Worm (Caenorhabditis elegans) whole organism, L3 larva: ENCODE results near the gene frpr-6.

Experiments
- ZK546.5 ChIP-seq: sonication (generic microtip); optimal IDR thresholded peaks from 2 replicates; lab custom pipeline; 2017; ENCODE audit warnings: missing biosample characterization, missing genetic modification characterization
- aly-2 ChIP-seq: fragments of 150-350 bp; optimal IDR thresholded peaks from 2 replicates; lab custom pipeline; 2014; ENCODE audit warnings: missing biosample characterization, missing genetic modification characterization
- ceh-16 ChIP-seq: sonication (generic microtip); optimal IDR thresholded peaks from 2 replicates; lab custom pipeline; 2017; ENCODE audit warnings: missing biosample characterization, missing genetic modification characterization
- ceh-9 ChIP-seq: sonication (generic microtip); optimal IDR thresholded peaks from 2 replicates; lab custom pipeline; 2018; ENCODE audit warnings: missing biosample characterization, missing genetic modification characterization
- daf-12 ChIP-seq: fragments of 150-350 bp; optimal IDR thresholded peaks from 2 replicates; lab custom pipeline; 2014; ENCODE audit warnings: missing biosample characterization, missing genetic modification reagents, missing genetic modification characterization
- egl-27 ChIP-seq: sonication (generic microtip); optimal IDR thresholded peaks from 4 replicates; lab custom pipeline; 2017; ENCODE audit warnings: missing biosample characterization, missing genetic modification reagents, missing genetic modification characterization
- elt-1 ChIP-seq: fragments of 150-350 bp; optimal IDR thresholded peaks from 2 replicates; lab custom pipeline; 2014; ENCODE audit warnings: missing biosample characterization, missing genetic modification characterization
- elt-2 ChIP-seq: sonication (generic microtip); optimal IDR thresholded peaks from 2 replicates; lab custom pipeline; 2016; ENCODE audit warnings: missing genetic modification reagents, mild to moderate bottlenecking, missing genetic modification characterization, missing compliant biosample characterization
- eor-1 ChIP-seq, 2 experiments: fragments of 150-350 bp; optimal IDR thresholded peaks; 2 replicates each; lab custom pipeline; 2014 to 2018; ENCODE audit warnings: missing biosample characterization in 2 of 2, missing genetic modification characterization in 2 of 2
- fkh-10 ChIP-seq: sonication (generic microtip); optimal IDR thresholded peaks from 2 replicates; lab custom pipeline; 2017; ENCODE audit warnings: missing biosample characterization, missing genetic modification reagents, missing genetic modification characterization
- jun-1 ChIP-seq: fragments of 150-350 bp; optimal IDR thresholded peaks from 2 replicates; lab custom pipeline; 2014; ENCODE audit warnings: missing biosample characterization, missing genetic modification reagents, missing genetic modification characterization
- lin-15B ChIP-seq: fragments of 150-350 bp; optimal IDR thresholded peaks from 2 replicates; lab custom pipeline; 2014; ENCODE audit warnings: missing biosample characterization, missing genetic modification characterization
- lin-39 ChIP-seq: fragments of 150-350 bp; optimal IDR thresholded peaks from 2 replicates; lab custom pipeline; 2018; ENCODE audit warnings: missing biosample characterization, missing genetic modification reagents, missing genetic modification characterization
- lsy-12 ChIP-seq: sonication (generic microtip); optimal IDR thresholded peaks from 2 replicates; lab custom pipeline; 2016; ENCODE audit warnings: mild to moderate bottlenecking, missing genetic modification characterization, missing compliant biosample characterization
- mdl-1 ChIP-seq: fragments of 150-350 bp; optimal IDR thresholded peaks from 2 replicates; lab custom pipeline; 2014; ENCODE audit warnings: missing biosample characterization, missing genetic modification characterization
- mml-1 ChIP-seq: fragments of 150-350 bp; sonication (generic microtip); optimal IDR thresholded peaks from 3 replicates; lab custom pipeline; 2014; ENCODE audit warnings: missing biosample characterization, missing genetic modification characterization
- nfya-1 ChIP-seq: sonication (generic microtip); optimal IDR thresholded peaks from 2 replicates; lab custom pipeline; 2017; ENCODE audit warnings: missing genetic modification characterization, mild to moderate bottlenecking, missing compliant biosample characterization, antibody characterized with exemption, moderate library complexity; ENCODE audit not compliant: insufficient read depth
- nhr-11 ChIP-seq: fragments of 150-350 bp; optimal IDR thresholded peaks from 2 replicates; lab custom pipeline; 2014; ENCODE audit warnings: missing biosample characterization, missing genetic modification characterization
- nhr-12 ChIP-seq: fragments of 150-350 bp; optimal IDR thresholded peaks from 2 replicates; lab custom pipeline; 2014; ENCODE audit warnings: missing biosample characterization, missing genetic modification characterization
- nhr-23 ChIP-seq: fragments of 150-350 bp; optimal IDR thresholded peaks from 2 replicates; lab custom pipeline; 2014; ENCODE audit warnings: missing biosample characterization, missing genetic modification reagents, missing genetic modification characterization
- nhr-237 ChIP-seq: fragments of 150-350 bp; optimal IDR thresholded peaks from 2 replicates; lab custom pipeline; 2014; ENCODE audit warnings: missing biosample characterization, missing genetic modification characterization
- nhr-28 ChIP-seq: fragments of 150-350 bp; optimal IDR thresholded peaks from 2 replicates; lab custom pipeline; 2014; ENCODE audit warnings: missing biosample characterization, missing genetic modification characterization
- nhr-43 ChIP-seq: sonication (generic microtip); optimal IDR thresholded peaks from 2 replicates; lab custom pipeline; 2016; ENCODE audit warnings: mild to moderate bottlenecking, missing genetic modification characterization, missing compliant biosample characterization; ENCODE audit not compliant: poor library complexity, severe bottlenecking
- nhr-67 ChIP-seq: fragments of 150-350 bp; optimal IDR thresholded peaks from 2 replicates; lab custom pipeline; 2014; ENCODE audit warnings: missing biosample characterization, missing genetic modification characterization
- nhr-76 ChIP-seq: fragments of 150-350 bp; sonication (generic microtip); optimal IDR thresholded peaks from 5 replicates; lab custom pipeline; 2014; ENCODE audit warnings: missing biosample characterization, missing genetic modification characterization
- nhr-77 ChIP-seq: fragments of 150-350 bp; optimal IDR thresholded peaks from 2 replicates; lab custom pipeline; 2014; ENCODE audit warnings: missing biosample characterization, missing genetic modification characterization
- pqm-1 ChIP-seq: fragments of 150-350 bp; optimal IDR thresholded peaks from 2 replicates; lab custom pipeline; 2017; ENCODE audit warnings: missing biosample characterization, missing genetic modification characterization, inconsistent platforms
- sea-2 ChIP-seq: fragments of 150-350 bp; sonication (generic microtip); optimal IDR thresholded peaks from 4 replicates; lab custom pipeline; 2014; ENCODE audit warnings: missing biosample characterization, missing genetic modification reagents, missing genetic modification characterization
- skn-1 ChIP-seq: fragments of 150-350 bp; optimal IDR thresholded peaks from 2 replicates; lab custom pipeline; 2014; ENCODE audit warnings: missing biosample characterization, missing genetic modification characterization
- snpc-4 ChIP-seq: fragments of 150-350 bp; optimal IDR thresholded peaks from 2 replicates; lab custom pipeline; 2014; ENCODE audit warnings: missing biosample characterization, missing genetic modification characterization
- tbx-2 ChIP-seq: sonication (generic microtip); optimal IDR thresholded peaks from 2 replicates; lab custom pipeline; 2016; ENCODE audit warnings: mild to moderate bottlenecking, missing genetic modification characterization, missing compliant biosample characterization
- unc-39 ChIP-seq: sonication (generic microtip); optimal IDR thresholded peaks from 4 replicates; lab custom pipeline; 2017; ENCODE audit warnings: missing biosample characterization, missing genetic modification characterization
- unc-62 ChIP-seq: fragments of 150-350 bp; sonication (generic microtip); optimal IDR thresholded peaks from 4 replicates; lab custom pipeline; 2014; ENCODE audit warnings: missing biosample characterization, missing genetic modification reagents, missing genetic modification characterization
- zag-1 ChIP-seq: fragments of 150-350 bp; optimal IDR thresholded peaks from 2 replicates; lab custom pipeline; 2014; ENCODE audit warnings: missing biosample characterization, missing genetic modification characterization
- ztf-11 ChIP-seq: fragments of 150-350 bp; optimal IDR thresholded peaks from 2 replicates; lab custom pipeline; 2014; ENCODE audit warnings: missing biosample characterization, missing genetic modification characterization
- ztf-4 ChIP-seq: fragments of 150-350 bp; optimal IDR thresholded peaks from 2 replicates; lab custom pipeline; 2014; ENCODE audit warnings: missing biosample characterization, missing genetic modification characterization

frpr-6 gene

DNA sequence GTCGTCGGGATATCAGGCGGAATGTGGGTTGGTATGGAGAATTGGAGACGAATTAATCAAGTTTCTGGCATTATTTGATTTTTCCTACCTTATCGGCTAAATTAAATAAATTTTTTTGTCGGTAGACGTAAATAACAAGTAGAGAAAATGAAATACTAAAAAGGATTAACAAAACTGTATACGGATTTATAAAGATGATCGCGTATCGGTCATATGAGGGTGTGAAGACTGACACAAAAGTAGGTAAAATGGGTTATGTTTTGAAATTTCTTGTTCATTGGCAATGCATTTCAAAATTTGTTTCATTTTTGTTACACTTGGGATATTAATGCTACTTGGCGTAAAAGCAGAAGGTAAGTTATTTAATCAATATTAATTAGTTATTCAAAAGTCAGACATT is 41.5 kb downstream of the frpr-6 start, which contains the start of the genes C25E10.16 and C25E10.13:
Gene C25E10.16, minus strand, starts transcription at position 101 of the 400 bp plus-strand sequence.
Gene C25E10.13, plus strand, starts transcription at position 256 of the 400 bp plus-strand sequence.
- TF ChIP-seq elt-2 (tag; lab: Kevin White, UChicago) (no peak), ZK546.5 (no peak), mml-1 (tag; lab: Kevin White, UChicago) (no peak), ztf-4 (tag; lab: Kevin White, UChicago) (no peak), ceh-9 (no peak), pqm-1 (tag; lab: Kevin White, UChicago) (no peak), skn-1 (tag; lab: Kevin White, UChicago) (no peak), nhr-11 (tag; lab: Kevin White, UChicago) (no peak), jun-1 (tag; lab: Kevin White, UChicago) (no peak), snpc-4 (tag; lab: Kevin White, UChicago) (no peak), lin-15B (tag; lab: Kevin White, UChicago) (no peak)
- TF ChIP-seq, all 47 proteins: peak for 0

DNA sequence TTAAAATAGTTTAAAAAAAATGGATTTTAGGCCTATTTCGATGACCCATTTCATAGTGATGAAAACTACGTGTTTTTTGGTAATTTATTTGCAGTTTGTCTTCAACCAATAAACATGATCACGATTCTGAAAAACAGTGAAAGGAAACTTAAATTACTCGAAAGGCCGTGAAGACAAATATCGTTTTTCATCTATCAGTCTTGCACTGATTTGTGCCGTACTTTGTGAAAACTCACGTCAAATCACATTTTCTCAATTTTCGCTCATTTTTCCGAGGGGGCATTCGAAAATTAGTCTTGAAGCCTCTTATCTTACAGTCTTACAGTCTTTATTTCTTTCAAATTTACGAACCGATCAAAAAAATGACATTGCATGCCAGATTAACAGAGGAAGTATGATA is 42.3 kb downstream of the frpr-6 start, which contains the start of gene C25E10.11:
Gene C25E10.11, minus strand, starts transcription at position 101 of the 400 bp plus-strand sequence.
- TF ChIP-seq nhr-23 (tag; lab: Kevin White, UChicago): no peak
- no peak for TF ChIP-seq aly-2
- TF ChIP-seq unc-39 (tag; lab: Kevin White, UChicago): no peak
- TF ChIP-seq nfya-1: no peak
- TF ChIP-seq nhr-43 (tag; lab: Kevin White, UChicago): no peak
- no peak for TF ChIP-seq ztf-11 (tag; lab: Kevin White, UChicago)
- TF ChIP-seq zag-1 (tag; lab: Kevin White, UChicago): no peak
- no peak for TF ChIP-seq nhr-77
- TF ChIP-seq mdl-1: no peak
- TF ChIP-seq daf-12 (tag; lab: Kevin White, UChicago): no peak
- TF ChIP-seq mml-1 (tag; lab: Kevin White, UChicago): no peak
- no peak for TF ChIP-seq nhr-67 (tag; lab: Kevin White, UChicago)
- TF ChIP-seq ztf-4 (tag; lab: Kevin White, UChicago): no peak
- TF ChIP-seq ZK546.5: no peak
- TF ChIP-seq lin-39: no peak
- TF ChIP-seq tbx-2 (tag; lab: Kevin White, UChicago): no peak
- TF ChIP-seq ceh-16 (tag; lab: Kevin White, UChicago): no peak

DNA sequence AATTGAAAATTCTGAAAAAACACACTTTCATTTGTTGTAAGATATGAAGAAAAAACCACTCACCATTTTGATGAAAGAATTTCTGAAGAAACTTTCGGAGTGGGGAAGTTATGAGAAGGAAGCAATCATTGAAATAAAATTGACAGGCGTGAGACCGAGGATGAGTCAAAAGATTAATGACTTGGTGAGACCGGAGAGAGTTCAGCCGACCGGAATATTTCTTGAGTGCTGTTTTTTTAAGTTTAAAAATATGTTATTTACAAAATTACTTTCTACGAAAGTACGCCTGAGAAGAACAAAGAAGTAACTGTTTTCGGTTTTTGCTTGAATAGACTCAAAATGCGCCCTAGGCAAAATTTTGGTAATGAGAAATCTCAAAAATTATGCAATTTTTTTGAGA is 44.7 kb downstream of the frpr-6 start, which contains the start of gene C25E10.10:
Gene C25E10.10, minus strand, starts transcription at position 101 of the 400 bp plus-strand sequence.
- no peak for TF ChIP-seq unc-62 (GFP tag; lab: Kevin White, UChicago)
- TF ChIP-seq eor-1 (tag; optimal IDR thresholded peaks at IDR 0.05; lab: Kevin White, UChicago): no peak
- no peak for TF ChIP-seq egl-27 (tag; lab: Kevin White, UChicago)
- no peak for TF ChIP-seq fkh-10 (GFP tag; lab: Kevin White, UChicago)
- TF ChIP-seq elt-2 (tag; lab: Kevin White, UChicago): no peak
- no peak for TF ChIP-seq mdl-1
- no peak for TF ChIP-seq nhr-77
- no peak for TF ChIP-seq nhr-12 (tag; lab: Kevin White, UChicago)
- no peak for TF ChIP-seq nhr-43 (tag; lab: Kevin White, UChicago)
- no peak for TF ChIP-seq ztf-4 (tag; lab: Kevin White, UChicago)
- TF ChIP-seq nhr-28: no peak
- TF ChIP-seq nhr-76: no peak
- TF ChIP-seq sea-2 (GFP tag; lab: Kevin White, UChicago): no peak
- TF ChIP-seq nhr-11 (tag; lab: Kevin White, UChicago): no peak
- TF ChIP-seq, all 47 proteins: peak for 0

DNA sequence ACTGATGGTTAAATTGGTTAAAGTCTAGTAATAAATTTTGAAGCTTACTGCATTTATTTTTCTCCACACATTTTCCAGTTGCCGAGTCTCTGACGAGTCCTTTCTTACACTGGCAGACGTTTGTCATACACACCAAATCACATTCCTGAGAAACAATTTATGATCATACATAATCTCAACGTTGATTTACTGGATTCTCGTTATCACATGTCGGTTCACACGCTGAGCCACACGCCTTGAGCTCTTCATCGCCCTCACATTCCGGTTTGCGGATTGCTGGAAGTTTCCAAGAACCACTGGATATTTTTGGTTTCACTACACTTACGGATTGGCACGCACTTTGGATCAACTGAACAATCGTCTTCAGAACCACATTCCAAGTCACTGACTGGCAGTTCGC is 45.3 kb downstream of the frpr-6 start:
- TF ChIP-seq ceh-16 (tag; lab: Kevin White, UChicago) (no peak), nhr-11 (tag; lab: Kevin White, UChicago) (peak; percentile 47), elt-1 (tag; lab: Kevin White, UChicago) (no peak)

DNA sequence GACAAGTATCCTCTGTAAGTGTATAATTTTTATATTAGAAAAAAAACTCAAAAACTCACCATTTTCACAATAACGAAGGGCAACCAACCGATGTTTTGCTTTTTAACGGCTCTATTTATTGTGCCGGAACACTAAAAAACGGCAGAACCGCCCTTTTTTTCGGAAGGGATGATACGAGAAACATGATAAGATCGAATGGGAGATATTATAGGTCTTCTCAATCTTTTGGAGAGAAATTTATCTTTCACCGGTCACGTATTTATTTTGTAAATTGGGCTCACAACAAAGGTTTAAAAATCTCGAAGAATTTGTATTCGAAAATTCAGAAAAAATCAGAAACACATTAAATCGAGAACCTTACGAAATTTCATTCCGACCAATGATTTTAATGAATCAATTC is 46.2 kb downstream of the frpr-6 start, which contains the start of gene swm-1:
Gene swm-1, minus strand, starts transcription at position 101 of the 400 bp plus-strand sequence.
- TF ChIP-seq nhr-12 (tag; lab: Kevin White, UChicago) (no peak), skn-1 (tag; lab: Kevin White, UChicago) (no peak), nhr-67 (tag; lab: Kevin White, UChicago) (no peak), mdl-1 (no peak), ceh-9 (no peak), lsy-12 (tag; lab: Kevin White, UChicago) (no peak), nhr-237 (tag; lab: Kevin White, UChicago) (no peak), sea-2 (GFP tag; lab: Kevin White, UChicago) (no peak), nhr-23 (tag; lab: Kevin White, UChicago) (no peak), unc-62 (GFP tag; lab: Kevin White, UChicago) (no peak), ztf-4 (tag; lab: Kevin White, UChicago) (no peak)
